Worm (Caenorhabditis elegans) whole organism, late embryonic: ENCODE data around the gene ada-2.

Experiments
- ceh-34 ChIP-seq: sonication (generic microtip); optimal IDR thresholded peaks from 2 replicates; lab custom pipeline; 2016; ENCODE audit warnings: mild to moderate bottlenecking, missing genetic modification characterization, missing compliant biosample characterization
- fkh-10 ChIP-seq: fragments of 150-350 bp; optimal IDR thresholded peaks from 2 replicates; lab custom pipeline; 2014; ENCODE audit warnings: missing biosample characterization, missing genetic modification reagents, missing genetic modification characterization
- hlh-8 ChIP-seq: sonication (generic microtip); optimal IDR thresholded peaks from 2 replicates; lab custom pipeline; 2016; ENCODE audit warnings: missing genotype, missing genetic modification characterization, missing compliant biosample characterization
- lin-11 ChIP-seq: fragments of 200-800 bp; sonication (Bioruptor generic); optimal IDR thresholded peaks from 2 replicates; lab custom pipeline; 2018; ENCODE audit warnings: mild to moderate bottlenecking, missing genetic modification characterization, missing compliant biosample characterization
- nhr-11 ChIP-seq: fragments of 150-350 bp; optimal IDR thresholded peaks from 2 replicates; lab custom pipeline; 2014; ENCODE audit warnings: missing biosample characterization, missing genetic modification characterization
- pag-3 ChIP-seq: sonication (generic microtip); optimal IDR thresholded peaks from 2 replicates; lab custom pipeline; 2016; ENCODE audit warnings: missing compliant biosample characterization, missing genetic modification characterization, borderline replicate concordance
- pqm-1 ChIP-seq: sonication (generic microtip); optimal IDR thresholded peaks from 2 replicates; lab custom pipeline; 2016; ENCODE audit warnings: missing genetic modification characterization, missing compliant biosample characterization
- rnt-1 ChIP-seq: sonication (generic microtip); optimal IDR thresholded peaks from 2 replicates; lab custom pipeline; 2016; ENCODE audit warnings: missing genetic modification characterization, missing compliant biosample characterization
- tbx-2 ChIP-seq: sonication (generic microtip); optimal IDR thresholded peaks from 2 replicates; lab custom pipeline; 2016; ENCODE audit warnings: missing genetic modification characterization, missing compliant biosample characterization
- unc-86 ChIP-seq: sonication (generic microtip); optimal IDR thresholded peaks from 2 replicates; lab custom pipeline; 2016; ENCODE audit warnings: missing genetic modification characterization, missing compliant biosample characterization

DNA sequence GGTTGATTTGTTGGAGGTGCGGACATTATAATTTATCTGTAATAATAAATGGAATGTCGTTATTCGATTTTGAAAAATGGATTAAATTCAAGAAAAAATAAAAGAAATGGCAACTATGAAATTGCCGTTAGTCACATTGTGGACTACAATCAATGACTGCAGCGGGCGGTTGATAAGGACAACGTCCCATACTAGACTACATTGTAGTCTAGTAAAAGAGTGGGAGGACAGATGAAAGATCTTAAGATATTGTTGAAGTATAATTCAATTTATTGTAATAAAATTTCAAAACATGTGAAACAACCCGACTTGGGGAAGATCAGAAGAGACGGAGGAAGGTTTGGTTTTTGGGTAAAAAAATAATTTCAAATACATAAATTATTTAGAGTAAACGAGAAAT is at the start of gene ada-2, which contains the start of gene prx-13:
- TF ChIP-seq tbx-2 (tag; lab: Kevin White, UChicago) (no peak), ceh-34 (tag; lab: Kevin White, UChicago) (no peak), hlh-8 (no peak), pqm-1 (tag; lab: Kevin White, UChicago) (no peak), lin-11 (no peak), unc-86 (tag; lab: Kevin White, UChicago) (no peak), rnt-1 (no peak), nhr-11 (no peak), fkh-10 (GFP tag; lab: Kevin White, UChicago) (no peak), pag-3 (tag; lab: Kevin White, UChicago) (no peak)
